Fruit fly (Drosophila melanogaster) S2 (cell line): Measurements from ENCODE around the gene CG9886.

Source experiments
- CG8478 ChIP-seq: fragments of >200 bp; optimal IDR thresholded peaks from 2 replicates; lab custom pipeline; 2018
- CTCF ChIP-seq, 2 experiments: fragments of >200 bp; optimal IDR thresholded peaks; 2 replicates each; lab custom pipeline; 2018

- TF ChIP-seq CTCF (optimal IDR thresholded peaks at IDR 0.05; lab: Kevin White, UChicago) (no peak), CG8478 (lab: Kevin White, UChicago) (no peak)
Observed at dm6 chr2L:2385692-2386091, 34.9 kb upstream of the CG9886 start, which contains the start of gene CG3557.
